Fruit fly (Drosophila melanogaster): ENCODE results near the gene Mis12.

The Mis12 gene

dm6 chr3L:7001855-7002254 is 33.0 kb upstream of the Mis12 start (continued):
- TF ChIP-seq ss (GFP tag; optimal IDR thresholded peaks at IDR 0.05) (peak in 1 of 2 experiments; percentile 19), Ets21C (GFP tag; optimal IDR thresholded peaks at IDR 0.05) (no peak), dsx (GFP tag; optimal IDR thresholded peaks at IDR 0.05; ENCODE audit: poor library complexity, severe bottlenecking) (no peak), Hr38 (GFP tag; optimal IDR thresholded peaks at IDR 0.05) (no peak), CG6792 (GFP tag; optimal IDR thresholded peaks at IDR 0.05) (no peak), fkh (GFP tag; optimal IDR thresholded peaks at IDR 0.05) (no peak), Sox14 (GFP tag; optimal IDR thresholded peaks at IDR 0.05) (no peak), Hr39 (GFP tag; optimal IDR thresholded peaks at IDR 0.05) (no peak), CG6808 (GFP tag; optimal IDR thresholded peaks at IDR 0.05) (no peak)

dm6 chr3L:6999993-7000392 is 31.1 kb upstream of the Mis12 start:
- TF ChIP-seq svp (GFP tag) (peak; percentile 27), achi (GFP tag; optimal IDR thresholded peaks at IDR 0.05) (no peak), salr (GFP tag; optimal IDR thresholded peaks at IDR 0.05) (no peak), CG6854 (GFP tag; optimal IDR thresholded peaks at IDR 0.05) (no peak), Met (GFP tag; optimal IDR thresholded peaks at IDR 0.05) (no peak), Ets96B (tag; optimal IDR thresholded peaks at IDR 0.05) (no peak), fkh (GFP tag; optimal IDR thresholded peaks at IDR 0.05) (peak; percentile 58)

dm6 chr3L:6998692-6999091 is 29.8 kb upstream of the Mis12 start, which contains the start of gene Mp:
TSS of gene Mp (plus strand) at chr3L:6998843.
- TF ChIP-seq cyc (GFP tag; optimal IDR thresholded peaks at IDR 0.05) (no peak), Hr4 (GFP tag; optimal IDR thresholded peaks at IDR 0.05) (no peak), vri (GFP tag; optimal IDR thresholded peaks at IDR 0.05) (no peak), CG6854 (GFP tag; optimal IDR thresholded peaks at IDR 0.05) (no peak), CG3919 (GFP tag; optimal IDR thresholded peaks at IDR 0.05) (peak; percentile 11), eg (GFP tag; IDR thresholded peaks at IDR 0.05) (0 out of 3 replicates have a peak, but pooled peaks have one; percentile 12), OdsH (GFP tag; optimal IDR thresholded peaks at IDR 0.05) (peak; percentile 22), spab (GFP tag; optimal IDR thresholded peaks at IDR 0.05) (no peak), dac (GFP tag; optimal IDR thresholded peaks at IDR 0.05) (no peak), fd59A (GFP tag; optimal IDR thresholded peaks at IDR 0.05) (no peak), Hr39 (GFP tag; optimal IDR thresholded peaks at IDR 0.05) (peak; percentile 13), topi (GFP tag; optimal IDR thresholded peaks at IDR 0.05) (peak; percentile 11), acj6 (GFP tag; optimal IDR thresholded peaks at IDR 0.05) (no peak), CG8632 (GFP tag; optimal IDR thresholded peaks at IDR 0.05) (no peak), net (GFP tag; optimal IDR thresholded peaks at IDR 0.05) (peak; percentile 17), Ets96B (tag; optimal IDR thresholded peaks at IDR 0.05) (no peak), CG8319 (GFP tag; optimal IDR thresholded peaks at IDR 0.05) (no peak), CG11294 (GFP tag; IDR thresholded peaks at IDR 0.05) (0 out of 2 replicates have a peak, but pooled peaks have one; percentile 21), Sox102F (GFP tag; optimal IDR thresholded peaks at IDR 0.05) (no peak), CG9139 (GFP tag; optimal IDR thresholded peaks at IDR 0.05) (no peak), Eip78C (GFP tag) (peak; percentile 61), fd85E (GFP tag; optimal IDR thresholded peaks at IDR 0.05) (no peak), CG6163 (GFP tag; IDR thresholded peaks at IDR 0.05) (peak; percentile 35; the same call in 1 of the 3 replicates), esn (GFP tag; optimal IDR thresholded peaks at IDR 0.05) (peak; percentile 18), CG6808 (GFP tag; optimal IDR thresholded peaks at IDR 0.05) (no peak), Gug (GFP tag; IDR thresholded peaks at IDR 0.05) (peak; percentile 11; the same call in 1 of the 2 replicates), fkh (GFP tag; optimal IDR thresholded peaks at IDR 0.05) (no peak), CG3032 (tag; optimal IDR thresholded peaks at IDR 0.05) (no peak), Sox14 (GFP tag; optimal IDR thresholded peaks at IDR 0.05) (no peak), CG10669 (GFP tag; optimal IDR thresholded peaks at IDR 0.05) (no peak), CG32006 (GFP tag; optimal IDR thresholded peaks at IDR 0.05) (peak; percentile 22)

Data from whole organism, prepupa.